Fruit fly (Drosophila melanogaster) whole organism, embryonic: ENCODE measurements around the gene dgt6.

ENCODE experiments used
- ATbp ChIP-seq: fragments of 200-800 bp; sonication (Bioruptor generic); optimal IDR thresholded peaks from 2 replicates; lab custom pipeline; 2017; ENCODE audit warnings: missing biosample characterization, mild to moderate bottlenecking, missing genetic modification characterization, missing genetic modification reagents
- Abd-B ChIP-seq: fragments of 200-800 bp; sonication (Bioruptor generic); optimal IDR thresholded peaks from 2 replicates; lab custom pipeline; 2018; ENCODE audit warnings: missing biosample characterization, mild to moderate bottlenecking, missing genetic modification characterization, moderate library complexity
- Asciz ChIP-seq: fragments of 200-800 bp; sonication (Bioruptor generic); optimal IDR thresholded peaks from 2 replicates; lab custom pipeline; 2017; ENCODE audit warnings: missing biosample characterization, mild to moderate bottlenecking, missing genetic modification characterization, missing genetic modification reagents
- BtbVII ChIP-seq: fragments of 200-800 bp; sonication (Bioruptor generic); optimal IDR thresholded peaks from 3 replicates; lab custom pipeline; 2017; ENCODE audit warnings: missing biosample characterization, mild to moderate bottlenecking, missing genetic modification characterization
- C15 ChIP-seq: fragments of 200-800 bp; sonication (Bioruptor generic); IDR thresholded peaks from 3 replicates; pipeline ENCODE4 v1.3.6; 2022; ENCODE audit warnings: missing biosample characterization, missing genetic modification characterization
- CG11247 ChIP-seq: fragments of 200-800 bp; sonication (Bioruptor generic); IDR thresholded peaks from 2 replicates; pipeline ENCODE4 v1.3.6; 2022; ENCODE audit warnings: missing biosample characterization, missing genetic modification characterization
- CG11696 ChIP-seq: fragments of 200-800 bp; sonication (Bioruptor generic); IDR thresholded peaks from 2 replicates; pipeline ENCODE4 v1.3.6; 2022; ENCODE audit warnings: missing biosample characterization, missing genetic modification characterization
- CG11723 ChIP-seq: fragments of 200-800 bp; sonication (Bioruptor generic); optimal IDR thresholded peaks from 2 replicates; lab custom pipeline; 2017; ENCODE audit warnings: missing biosample characterization, mild to moderate bottlenecking, missing genetic modification characterization
- CG12391 ChIP-seq: fragments of 200-800 bp; sonication (Bioruptor generic); optimal IDR thresholded peaks from 3 replicates; lab custom pipeline; 2018; ENCODE audit warnings: missing biosample characterization, mild to moderate bottlenecking, missing genetic modification characterization, moderate library complexity
- CG14667 ChIP-seq: fragments of 200-800 bp; sonication (Bioruptor generic); IDR thresholded peaks from 2 replicates; pipeline ENCODE4 v1.3.6; 2022; ENCODE audit warnings: missing biosample characterization, missing genetic modification characterization
- CG16815 ChIP-seq: fragments of 200-800 bp; sonication (Bioruptor generic); optimal IDR thresholded peaks from 3 replicates; lab custom pipeline; 2017; ENCODE audit warnings: missing biosample characterization, mild to moderate bottlenecking, missing genetic modification characterization
- CG30020 ChIP-seq: fragments of 200-800 bp; optimal IDR thresholded peaks from 2 replicates; lab custom pipeline; 2019; ENCODE audit warnings: missing biosample characterization, mild to moderate bottlenecking, missing genetic modification characterization, moderate library complexity
- CG31224 ChIP-seq: fragments of 200-800 bp; sonication (Bioruptor generic); IDR thresholded peaks from 2 replicates; pipeline ENCODE4 v1.3.6; 2022; ENCODE audit warnings: missing biosample characterization, missing genetic modification characterization
- CG6683 ChIP-seq: fragments of 200-800 bp; sonication (Bioruptor generic); optimal IDR thresholded peaks from 2 replicates; lab custom pipeline; 2017; ENCODE audit warnings: missing biosample characterization, mild to moderate bottlenecking, missing genetic modification characterization, missing genetic modification reagents
- CG7372 ChIP-seq: fragments of 200-800 bp; sonication (Bioruptor generic); IDR thresholded peaks from 2 replicates; pipeline ENCODE4 v1.3.6; 2022; ENCODE audit warnings: missing biosample characterization, missing genetic modification characterization
- CG9932 ChIP-seq: fragments of 200-800 bp; sonication (Bioruptor generic); IDR thresholded peaks from 2 replicates; pipeline ENCODE4 v1.3.6; 2022; ENCODE audit warnings: missing biosample characterization, missing genetic modification characterization
- CTCF ChIP-seq: fragments of 200-800 bp; sonication (Bioruptor generic); optimal IDR thresholded peaks from 2 replicates; lab custom pipeline; 2017; ENCODE audit warnings: missing biosample characterization, mild to moderate bottlenecking, missing genetic modification characterization, moderate library complexity
- Dbx ChIP-seq: fragments of 200-800 bp; sonication (Bioruptor generic); IDR thresholded peaks from 3 replicates; pipeline ENCODE4 v1.3.6; 2022; ENCODE audit warnings: missing biosample characterization, missing genetic modification characterization
- Dp ChIP-seq: fragments of 200-800 bp; sonication (Bioruptor generic); optimal IDR thresholded peaks from 2 replicates; lab custom pipeline; 2018; ENCODE audit warnings: missing biosample characterization, mild to moderate bottlenecking, missing genetic modification characterization, moderate library complexity
- Elba2 ChIP-seq: fragments of 200-800 bp; sonication (Bioruptor generic); optimal IDR thresholded peaks from 3 replicates; lab custom pipeline; 2016; ENCODE audit warnings: missing biosample characterization, missing genetic modification characterization
- Ets97D ChIP-seq: fragments of 200-800 bp; sonication (Bioruptor generic); optimal IDR thresholded peaks from 3 replicates; lab custom pipeline; 2016; ENCODE audit warnings: missing biosample characterization, missing genetic modification characterization
- Fer1 ChIP-seq: fragments of 200-800 bp; sonication (Bioruptor generic); optimal IDR thresholded peaks from 2 replicates; lab custom pipeline; 2017; ENCODE audit warnings: missing biosample characterization, mild to moderate bottlenecking, missing genetic modification characterization
- Fer3 ChIP-seq: fragments of 200-800 bp; sonication (Bioruptor generic); optimal IDR thresholded peaks from 2 replicates; lab custom pipeline; 2018; ENCODE audit warnings: missing biosample characterization, mild to moderate bottlenecking, missing genetic modification characterization, moderate library complexity
- GATAe ChIP-seq: fragments of 200-800 bp; sonication (Bioruptor generic); conservative IDR thresholded peaks from 2 replicates; pipeline ENCODE4 v1.3.6; 2022; ENCODE audit warnings: missing biosample characterization, missing genetic modification characterization
- H2.0 ChIP-seq: fragments of 200-800 bp; sonication (Bioruptor generic); IDR thresholded peaks from 2 replicates; pipeline ENCODE4 v1.3.6; 2022; ENCODE audit warnings: missing biosample characterization, missing genetic modification characterization
- HHEX ChIP-seq: fragments of 200-800 bp; sonication (Bioruptor generic); optimal IDR thresholded peaks from 3 replicates; lab custom pipeline; 2017; ENCODE audit warnings: missing biosample characterization, mild to moderate bottlenecking, missing genetic modification characterization, missing genetic modification reagents
- Hmr ChIP-seq: fragments of 200-800 bp; sonication (Bioruptor generic); optimal IDR thresholded peaks from 3 replicates; lab custom pipeline; 2017; ENCODE audit warnings: mild to moderate bottlenecking, missing biosample characterization, missing genetic modification reagents, missing genetic modification characterization
- MBD-R2 ChIP-seq: fragments of 200-800 bp; sonication (Bioruptor generic); IDR thresholded peaks from 2 replicates; pipeline ENCODE4 v1.3.6; 2022; ENCODE audit warnings: missing biosample characterization, missing genetic modification characterization
- NC2α ChIP-seq: fragments of 200-800 bp; sonication (Bioruptor generic); optimal IDR thresholded peaks from 2 replicates; lab custom pipeline; 2016; ENCODE audit warnings: missing biosample characterization, missing genetic modification characterization
- NK7.1 ChIP-seq: fragments of 200-800 bp; sonication (Bioruptor generic); optimal IDR thresholded peaks from 3 replicates; lab custom pipeline; 2016; ENCODE audit warnings: missing biosample characterization, missing genetic modification characterization
- Rfx ChIP-seq: fragments of 200-800 bp; sonication (Bioruptor generic); IDR thresholded peaks from 2 replicates; pipeline ENCODE4 v1.3.6; 2022; ENCODE audit warnings: missing biosample characterization, missing genetic modification characterization
- Sin3A ChIP-seq: fragments of >200 bp; optimal IDR thresholded peaks from 2 replicates; lab custom pipeline; 2018
- Sox102F ChIP-seq: fragments of 200-800 bp; sonication (Bioruptor generic); optimal IDR thresholded peaks from 2 replicates; lab custom pipeline; 2018; ENCODE audit warnings: missing biosample characterization, mild to moderate bottlenecking, missing genetic modification characterization, moderate library complexity
- Spps ChIP-seq: fragments of 200-800 bp; sonication (Bioruptor generic); optimal IDR thresholded peaks from 2 replicates; lab custom pipeline; 2018; ENCODE audit warnings: missing biosample characterization, mild to moderate bottlenecking, missing genetic modification characterization
- Xrp1 ChIP-seq: fragments of 200-800 bp; sonication (Bioruptor generic); IDR thresholded peaks from 2 replicates; pipeline ENCODE4 v1.3.6; 2022; ENCODE audit warnings: missing biosample characterization, missing genetic modification characterization
- cas ChIP-seq: fragments of 200-800 bp; sonication (Bioruptor generic); IDR thresholded peaks from 2 replicates; pipeline ENCODE4 v1.3.6; 2022; ENCODE audit warnings: missing biosample characterization, missing genetic modification characterization
- gcm ChIP-seq: fragments of 200-800 bp; sonication (Bioruptor generic); optimal IDR thresholded peaks from 2 replicates; lab custom pipeline; 2019; ENCODE audit warnings: missing biosample characterization, mild to moderate bottlenecking, missing genetic modification characterization, moderate library complexity
- gem ChIP-seq: fragments of 200-800 bp; sonication (Bioruptor generic); optimal IDR thresholded peaks from 2 replicates; lab custom pipeline; 2019; ENCODE audit warnings: missing biosample characterization, mild to moderate bottlenecking, missing genetic modification characterization, moderate library complexity
- grn ChIP-seq: fragments of 200-800 bp; sonication (Bioruptor generic); optimal IDR thresholded peaks from 3 replicates; lab custom pipeline; 2017; ENCODE audit warnings: missing biosample characterization, missing genetic modification characterization
- hkb ChIP-seq, 2 experiments: fragments of 200-800 bp in 1 of 2; fragments of >200 bp in 1 of 2; sonication (Bioruptor generic) in 1 of 2; IDR thresholded peaks in 1 of 2; optimal IDR thresholded peaks in 1 of 2; 2 replicates each; pipeline versions ENCODE4 v1.3.6 to Lab custom; 2017 to 2022; ENCODE audit warnings: missing biosample characterization in 1 of 2, missing genetic modification characterization in 1 of 2
- lmd ChIP-seq: fragments of 200-800 bp; sonication (Bioruptor generic); IDR thresholded peaks from 2 replicates; pipeline ENCODE4 v1.3.6; 2022; ENCODE audit warnings: missing biosample characterization, missing genetic modification characterization
- scrt ChIP-seq: fragments of 200-800 bp; sonication (Bioruptor generic); optimal IDR thresholded peaks from 2 replicates; lab custom pipeline; 2018; ENCODE audit warnings: missing biosample characterization, mild to moderate bottlenecking, missing genetic modification characterization, moderate library complexity
- sd ChIP-seq: fragments of 200-800 bp; sonication (Bioruptor generic); optimal IDR thresholded peaks from 3 replicates; lab custom pipeline; 2018; ENCODE audit warnings: missing biosample characterization, mild to moderate bottlenecking, missing genetic modification characterization, moderate library complexity
- ssp ChIP-seq: fragments of 200-800 bp; sonication (Bioruptor generic); IDR thresholded peaks from 2 replicates; pipeline ENCODE4 v1.3.6; 2022; ENCODE audit warnings: missing biosample characterization, missing genetic modification characterization
- tap ChIP-seq: fragments of 200-800 bp; optimal IDR thresholded peaks from 3 replicates; lab custom pipeline; 2019; ENCODE audit warnings: missing biosample characterization, mild to moderate bottlenecking, missing genetic modification characterization, moderate library complexity
- tio ChIP-seq: fragments of 200-800 bp; sonication (Bioruptor generic); optimal IDR thresholded peaks from 2 replicates; lab custom pipeline; 2017; ENCODE audit warnings: missing biosample characterization, missing genetic modification characterization, inconsistent platforms
- tx ChIP-seq: fragments of 200-800 bp; sonication (Bioruptor generic); optimal IDR thresholded peaks from 2 replicates; lab custom pipeline; 2016; ENCODE audit warnings: missing biosample characterization, missing genetic modification characterization
- unc-4 ChIP-seq: fragments of 200-800 bp; sonication (Bioruptor generic); IDR thresholded peaks from 2 replicates; pipeline ENCODE4 v1.3.6; 2022; ENCODE audit warnings: missing biosample characterization, missing genetic modification characterization; ENCODE audit not compliant: partially characterized antibody
- z ChIP-seq: fragments of 200-800 bp; sonication (Bioruptor generic); IDR thresholded peaks from 3 replicates; pipeline ENCODE4 v1.3.6; 2022; ENCODE audit warnings: missing biosample characterization, missing genetic modification characterization
- zen ChIP-seq: fragments of 200-800 bp; sonication (Bioruptor generic); optimal IDR thresholded peaks from 3 replicates; lab custom pipeline; 2018; ENCODE audit warnings: missing biosample characterization, mild to moderate bottlenecking, missing genetic modification characterization, moderate library complexity

dgt6 gene

DNA sequence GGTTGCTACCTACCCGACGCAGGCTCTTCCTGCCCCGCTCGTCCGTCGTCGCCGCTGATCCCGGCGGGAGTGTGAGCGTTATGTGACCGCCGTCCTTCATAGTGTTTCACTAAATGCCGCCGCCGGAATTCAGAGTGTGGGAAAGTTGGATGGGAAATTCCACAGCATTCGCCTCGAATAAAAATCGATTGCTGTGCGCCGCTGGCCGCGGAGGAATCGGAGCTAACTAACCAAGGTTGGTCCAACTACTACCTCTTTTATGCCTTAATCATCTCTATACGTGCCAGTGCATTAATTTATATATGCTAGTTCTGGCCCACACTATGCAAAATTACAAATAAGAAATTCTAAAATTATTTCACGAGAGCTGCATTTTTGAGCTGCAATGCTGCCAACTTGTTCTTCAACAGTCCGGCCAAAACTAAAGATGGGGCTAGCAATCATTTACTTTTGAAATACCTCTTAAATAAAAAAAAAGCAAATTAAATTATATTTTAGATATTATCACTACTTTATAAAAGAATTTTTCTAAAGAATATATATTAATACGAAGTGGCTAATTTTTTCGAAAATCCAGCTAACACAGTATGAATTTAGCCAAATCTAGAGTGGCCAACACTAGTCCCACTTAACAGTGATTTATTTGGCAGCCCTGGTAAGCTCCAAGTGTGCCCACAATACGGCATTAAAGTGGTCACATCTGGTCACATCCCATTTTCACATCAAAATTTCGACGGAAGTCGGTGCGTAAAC lies 18.2 kb downstream of the dgt6 start, which contains the start of the genes alpha-Man-Ib and Pdhb (continued):
- TF ChIP-seq Dp (GFP tag; lab: Kevin White, UChicago) (peak; percentile 31), CG11723 (peak; percentile 24), BtbVII (GFP tag; lab: Kevin White, UChicago) (peak; percentile 31), tap (no peak), CG7372 (GFP tag; lab: Robert Waterston, UW) (peak; percentile 75), Hmr (peak; percentile 80), z (no peak), scrt (GFP tag; lab: Kevin White, UChicago) (peak; percentile 57), Spps (tag; lab: Kevin White, UChicago) (peak; percentile 42), CG11247 (GFP tag; lab: Robert Waterston, UW) (peak; percentile 76), zen (tag; lab: Kevin White, UChicago) (peak; percentile 82), GATAe (GFP tag; lab: Robert Waterston, UW) (peak; percentile 38; the same call in 1 of the 2 replicates), CTCF (no peak), sd (tag; lab: Kevin White, UChicago) (peak; percentile 92), Fer3 (tag; lab: Kevin White, UChicago) (peak; percentile 78), CG16815 (GFP tag; lab: Kevin White, UChicago) (peak; percentile 80), Elba2 (peak; percentile 69), Sox102F (GFP tag; lab: Kevin White, UChicago) (no peak), CG6683 (GFP tag; lab: Kevin White, UChicago) (peak; percentile 42), Abd-B (GFP tag; lab: Kevin White, UChicago) (peak; percentile 94), Ets97D (peak; percentile 61), tx (GFP tag; lab: Kevin White, UChicago) (no peak), CG30020 (tag; lab: Kevin White, UChicago) (peak; percentile 76), NK7.1 (GFP tag; lab: Kevin White, UChicago) (no peak), Rfx (GFP tag; lab: Robert Waterston, UW) (peak; percentile 92), CG14667 (GFP tag; lab: Robert Waterston, UW) (peak; percentile 80), hkb (optimal IDR thresholded peaks at IDR 0.05; lab: Kevin White, UChicago) (peak; percentile 75), hkb (GFP tag; IDR thresholded peaks at IDR 0.05; lab: Robert Waterston, UW) (peak; percentile 69), ATbp (GFP tag; lab: Kevin White, UChicago) (peak; percentile 49), Asciz (GFP tag; lab: Kevin White, UChicago) (no peak), MBD-R2 (GFP tag; lab: Robert Waterston, UW) (peak; percentile 92), cas (GFP tag; lab: Robert Waterston, UW) (peak; percentile 76), CG9932 (GFP tag; lab: Robert Waterston, UW) (peak; percentile 93), tio (GFP tag; lab: Kevin White, UChicago) (no peak), HHEX (GFP tag; lab: Kevin White, UChicago) (peak; percentile 44), unc-4 (0 out of 2 replicates have a peak, but pooled peaks have one; percentile 38), CG31224 (peak; percentile 67), CG11696 (GFP tag; lab: Robert Waterston, UW) (no peak), NC2α (GFP tag; lab: Kevin White, UChicago) (no peak), Xrp1 (GFP tag; lab: Robert Waterston, UW) (peak; percentile 80), Sin3A (peak; percentile 45), gem (peak; percentile 89), CG12391 (tag; lab: Kevin White, UChicago) (peak; percentile 90), ssp (GFP tag; lab: Robert Waterston, UW) (peak; percentile 84), gcm (GFP tag; lab: Kevin White, UChicago) (no peak), Fer1 (peak; percentile 63), grn (GFP tag; lab: Kevin White, UChicago) (no peak), Dbx (GFP tag; lab: Robert Waterston, UW) (peak; percentile 88), H2.0 (peak; percentile 66), C15 (GFP tag; lab: Robert Waterston, UW) (no peak), lmd (peak; percentile 82)
